Fruit fly (Drosophila melanogaster): ENCODE measurements around the gene tzn.

The tzn gene

dm6 chr3L:20784812-20785671 lies 13.4 kb upstream of the tzn start (continued):
- TF ChIP-seq CG4328 (GFP tag; optimal IDR thresholded peaks at IDR 0.05) (no peak), dm (GFP tag; optimal IDR thresholded peaks at IDR 0.05) (peak; percentile 19), Spps (tag; optimal IDR thresholded peaks at IDR 0.05) (no peak), CG10274 (GFP tag; optimal IDR thresholded peaks at IDR 0.05) (no peak), bowl (GFP tag; IDR thresholded peaks at IDR 0.05) (no peak), CG12236 (GFP tag; optimal IDR thresholded peaks at IDR 0.05) (no peak), tgo (GFP tag; IDR thresholded peaks at IDR 0.05) (no peak; the same call in 2 of the 3 replicates), fd3F (GFP tag; optimal IDR thresholded peaks at IDR 0.05) (no peak), CG17359 (tag; optimal IDR thresholded peaks at IDR 0.05) (peak; percentile 16), vvl (GFP tag; IDR thresholded peaks at IDR 0.05) (peak; percentile 68), crc (GFP tag; optimal IDR thresholded peaks at IDR 0.05) (no peak), zen2 (GFP tag; IDR thresholded peaks at IDR 0.05; ENCODE audit: partially characterized antibody) (no peak), emc (GFP tag; optimal IDR thresholded peaks at IDR 0.05) (no peak), her (GFP tag; optimal IDR thresholded peaks at IDR 0.05) (peak; percentile 42), NFAT (GFP tag; IDR thresholded peaks at IDR 0.05) (0 out of 2 replicates have a peak, but pooled peaks have one; percentile 36), pzg (GFP tag; optimal IDR thresholded peaks at IDR 0.05) (peak; percentile 12), org-1 (GFP tag; optimal IDR thresholded peaks at IDR 0.05) (no peak), Lpt (GFP tag; optimal IDR thresholded peaks at IDR 0.05) (no peak), cad (GFP tag; optimal IDR thresholded peaks at IDR 0.05) (peak; percentile 19), dmrt99B (tag; optimal IDR thresholded peaks at IDR 0.05) (peak; percentile 37), btn (GFP tag; optimal IDR thresholded peaks at IDR 0.05) (no peak), CG17186 (GFP tag; optimal IDR thresholded peaks at IDR 0.05) (peak; percentile 26), CG3847 (GFP tag; IDR thresholded peaks at IDR 0.05) (no peak), CG7987 (GFP tag; optimal IDR thresholded peaks at IDR 0.05) (peak; percentile 57), gcm2 (GFP tag; optimal IDR thresholded peaks at IDR 0.05) (no peak), CG4617 (GFP tag; optimal IDR thresholded peaks at IDR 0.05; ENCODE audit: borderline replicate concordance) (no peak), CG4360 (GFP tag; IDR thresholded peaks at IDR 0.05) (peak; percentile 37; the same call in 1 of the 2 replicates), sima (GFP tag; optimal IDR thresholded peaks at IDR 0.05) (no peak), nerfin-2 (GFP tag; IDR thresholded peaks at IDR 0.05; ENCODE audit: partially characterized antibody) (peak; percentile 48; the same call in 1 of the 2 replicates), ken (GFP tag; IDR thresholded peaks at IDR 0.05) (no peak), fd64A (GFP tag; optimal IDR thresholded peaks at IDR 0.05) (no peak), p53 (GFP tag; optimal IDR thresholded peaks at IDR 0.05) (no peak), BEAF-32 (GFP tag; optimal IDR thresholded peaks at IDR 0.05) (peak; percentile 44)

DNA sequence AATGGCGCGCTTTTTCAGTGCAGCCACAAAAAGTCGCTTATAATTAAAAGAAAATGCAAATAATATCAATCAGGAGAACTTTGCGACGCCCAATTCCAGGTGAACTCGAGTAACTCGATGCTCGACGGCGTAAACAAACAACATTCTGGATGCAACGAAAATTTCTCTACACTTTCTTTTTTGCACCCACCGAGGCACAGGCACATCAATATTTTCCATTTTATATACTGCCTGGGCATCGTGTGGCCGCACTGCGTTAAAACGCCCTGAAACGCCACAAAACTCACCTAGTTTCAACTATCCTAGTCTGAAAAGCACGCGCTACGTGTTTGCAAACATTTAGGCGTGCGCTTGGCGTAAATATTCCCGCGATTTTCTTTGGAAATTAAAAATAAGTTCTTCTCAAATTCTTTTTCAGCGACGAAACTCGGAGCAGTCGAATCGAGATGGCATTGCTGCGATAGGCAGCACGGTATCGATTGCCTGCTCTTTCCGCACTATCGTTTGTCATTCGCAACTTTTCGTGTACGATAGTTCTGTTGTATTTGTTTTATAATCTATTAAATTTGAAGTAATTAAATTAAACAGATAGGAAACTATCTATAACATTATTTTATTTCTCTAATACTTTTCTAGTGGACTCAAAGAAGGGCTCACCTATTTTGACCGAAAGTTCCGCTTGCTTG lies 12.6 kb upstream of the tzn start, which contains the start of gene Pcif1:
Pcif1 (minus strand) TSS at position 456 of the 686 bp plus-strand sequence.
- TF ChIP-seq CG17612 (GFP tag; IDR thresholded peaks at IDR 0.05) (no peak), CHES-1-like (GFP tag; optimal IDR thresholded peaks at IDR 0.05) (no peak), E2f2 (GFP tag; IDR thresholded peaks at IDR 0.05) (peak; percentile 69), CG13424 (tag; optimal IDR thresholded peaks at IDR 0.05) (no peak), ara (GFP tag; IDR thresholded peaks at IDR 0.05) (no peak), danr (GFP tag; IDR thresholded peaks at IDR 0.05) (no peak), CG4328 (GFP tag; optimal IDR thresholded peaks at IDR 0.05) (no peak), CG10462 (GFP tag; optimal IDR thresholded peaks at IDR 0.05) (no peak), phol (tag; optimal IDR thresholded peaks at IDR 0.05) (peak; percentile 35), Sin3A (optimal IDR thresholded peaks at IDR 0.05) (peak; percentile 46), CG8290 (GFP tag; optimal IDR thresholded peaks at IDR 0.05) (no peak), CG8290 (tag; optimal IDR thresholded peaks at IDR 0.05) (peak in 1 of 2 experiments; percentile 48), hth (optimal IDR thresholded peaks at IDR 0.05) (no peak), Bgb (GFP tag; IDR thresholded peaks at IDR 0.05; ENCODE audit: partially characterized antibody) (peak; percentile 99), al (GFP tag; IDR thresholded peaks at IDR 0.05) (0 out of 2 replicates have a peak, but pooled peaks have one; percentile 18), hbn (GFP tag; IDR thresholded peaks at IDR 0.05; ENCODE audit: partially characterized antibody) (peak; percentile 99), NFAT (GFP tag; IDR thresholded peaks at IDR 0.05) (peak; percentile 19; the same call in 1 of the 2 replicates), BEAF-32 (GFP tag; optimal IDR thresholded peaks at IDR 0.05) (peak; percentile 98), CoRest (tag; optimal IDR thresholded peaks at IDR 0.05) (peak; percentile 18), lilli (GFP tag; optimal IDR thresholded peaks at IDR 0.05) (peak; percentile 43)
